Fruit fly (Drosophila melanogaster) S2 (cell line): ENCODE measurements around the gene CG7519.

Source experiments
- CG8478 ChIP-seq: fragments of >200 bp; optimal IDR thresholded peaks from 2 replicates; lab custom pipeline; 2018
- CTCF ChIP-seq, 2 experiments: fragments of >200 bp; optimal IDR thresholded peaks; 2 replicates each; lab custom pipeline; 2018

The CG7519 gene

DNA sequence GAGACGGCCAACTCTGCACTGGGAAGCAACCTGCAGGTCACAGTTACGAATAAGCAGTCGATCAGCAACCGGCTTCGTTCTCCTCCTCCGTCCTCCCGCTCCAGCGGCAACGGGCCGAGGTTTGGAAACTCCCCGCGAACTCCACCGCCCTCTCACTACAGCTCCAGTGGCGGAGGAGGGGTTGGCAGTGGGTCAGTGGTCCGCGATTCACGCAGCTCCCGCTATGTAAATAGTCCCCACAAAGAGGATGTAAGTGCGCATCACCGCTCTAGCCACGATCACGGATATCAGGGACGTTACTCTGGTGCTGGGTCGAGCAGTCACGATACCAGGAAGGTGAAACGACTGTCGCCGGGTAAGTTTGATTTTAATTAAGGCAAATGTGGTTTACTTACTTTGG is 25.5 kb downstream of the CG7519 start:
- TF ChIP-seq CG8478, result no peak
- TF ChIP-seq CTCF (optimal IDR thresholded peaks at IDR 0.05; lab: Kevin White, UChicago), result no peak

dm6 chr3L:21523059-21523836 is 30.4 kb downstream of the CG7519 start, which contains the start of gene CG7611:
TSS of gene CG7611 (plus strand) at chr3L:21523186.
- no peak for TF ChIP-seq CG8478
- TF ChIP-seq CTCF (optimal IDR thresholded peaks at IDR 0.05; lab: Kevin White, UChicago), result peak in 1 of 2 experiments; percentile 1

DNA sequence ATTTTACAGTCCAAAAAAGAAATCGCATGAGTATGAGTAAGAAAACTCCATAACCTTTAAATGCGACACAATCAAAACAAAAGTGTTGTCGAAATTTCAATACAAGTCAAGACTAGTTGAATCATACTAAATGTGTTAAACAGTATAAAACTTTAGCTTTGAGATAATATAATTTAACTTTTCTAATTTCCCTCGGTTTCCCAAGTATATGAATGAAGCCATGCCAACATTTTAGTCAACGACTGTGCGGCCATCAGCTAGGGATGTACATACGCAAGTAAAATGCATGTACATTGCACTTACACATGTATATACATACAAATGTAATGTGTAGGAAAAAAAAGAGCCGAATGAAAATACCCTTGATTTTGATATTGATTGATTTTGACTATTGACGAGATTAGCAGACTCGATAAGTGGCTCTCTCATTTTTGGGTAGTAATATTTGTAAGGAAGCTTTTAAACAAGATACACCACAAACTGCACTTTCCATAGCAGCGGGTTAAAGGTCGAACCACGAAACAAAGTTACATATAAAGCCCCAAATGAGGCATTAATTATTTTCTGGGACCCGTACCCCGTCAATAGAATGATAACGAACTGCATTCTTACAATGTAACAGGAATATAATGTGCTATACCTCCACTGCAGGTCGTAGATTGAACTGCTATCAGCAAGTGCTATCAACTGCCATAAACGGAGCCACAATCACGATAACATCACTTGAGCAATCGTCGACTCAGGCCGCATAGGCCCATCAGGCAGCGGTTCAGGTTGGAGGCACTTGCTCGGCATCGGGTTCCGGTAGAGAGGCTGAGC is 31.4 kb downstream of the CG7519 start:
- TF ChIP-seq CG8478 (no peak), CTCF (optimal IDR thresholded peaks at IDR 0.05; lab: Kevin White, UChicago) (no peak)

DNA sequence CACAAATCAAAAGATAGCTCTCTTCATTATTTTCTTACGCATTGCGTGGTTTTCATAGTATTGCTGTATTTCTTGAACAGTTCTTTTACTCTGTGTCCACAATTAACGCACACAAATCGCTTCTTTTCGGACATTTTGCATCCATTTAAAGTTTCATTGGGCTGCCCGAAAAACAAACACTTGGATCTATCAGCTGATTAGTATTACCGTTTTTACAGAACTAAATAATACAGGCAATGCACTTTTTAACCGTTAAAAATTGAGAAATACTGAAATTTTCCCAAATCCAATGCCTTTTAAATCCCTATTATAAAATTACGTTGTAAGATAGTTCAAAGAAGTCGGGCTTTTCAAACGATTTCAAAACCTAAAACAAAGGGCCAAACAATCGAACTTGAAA is 36.2 kb downstream of the CG7519 start, which contains the start of gene Arv1:
TSS of gene Arv1 (minus strand) at position 226 of the 400 bp plus-strand sequence.
- no peak for TF ChIP-seq CG8478
- no peak for TF ChIP-seq CTCF (optimal IDR thresholded peaks at IDR 0.05; lab: Kevin White, UChicago)

DNA sequence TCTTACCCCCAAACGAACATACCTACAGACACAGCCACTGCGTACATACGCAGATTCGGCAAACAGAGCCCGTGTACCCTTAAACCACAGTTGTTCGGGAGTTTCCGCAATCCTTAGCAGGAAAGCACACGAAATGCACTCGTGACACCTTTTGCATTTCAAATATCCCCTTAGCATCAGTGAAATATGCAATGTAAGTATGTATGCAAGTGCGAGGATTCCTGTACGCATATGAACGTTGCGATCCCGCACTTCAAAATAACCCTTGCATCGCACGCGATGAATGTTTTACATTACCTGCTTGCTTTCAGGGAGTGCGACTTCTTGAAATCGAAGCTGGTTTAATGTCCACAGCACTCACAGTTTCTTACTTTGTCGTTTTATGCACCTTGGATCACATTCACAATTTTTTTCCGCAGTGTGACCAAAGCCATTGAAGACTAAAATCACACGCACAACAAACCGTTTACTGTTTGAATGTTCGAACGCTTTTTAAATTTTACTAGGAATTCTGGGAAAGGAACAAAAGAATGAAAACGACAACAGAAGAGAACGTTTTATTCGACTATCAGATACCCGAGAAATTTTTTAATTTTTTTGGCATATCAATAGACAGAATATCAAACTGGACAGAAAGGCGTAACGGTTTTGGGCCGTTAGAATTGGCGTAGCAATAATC is 40.5 kb downstream of the CG7519 start, which contains the start of gene Mkrn1:
TSS of gene Mkrn1 (minus strand) at position 444 of the 679 bp plus-strand sequence.
- TF ChIP-seq CTCF (optimal IDR thresholded peaks at IDR 0.05; lab: Kevin White, UChicago) (peak in 1 of 2 experiments; percentile 40), CG8478 (no peak)

dm6 chr3L:21534360-21534759 is 41.5 kb downstream of the CG7519 start, which contains the start of gene ppk5:
TSS of gene ppk5 (plus strand) at chr3L:21534660.
- TF ChIP-seq CTCF (optimal IDR thresholded peaks at IDR 0.05; lab: Kevin White, UChicago) (no peak), CG8478 (no peak)

DNA sequence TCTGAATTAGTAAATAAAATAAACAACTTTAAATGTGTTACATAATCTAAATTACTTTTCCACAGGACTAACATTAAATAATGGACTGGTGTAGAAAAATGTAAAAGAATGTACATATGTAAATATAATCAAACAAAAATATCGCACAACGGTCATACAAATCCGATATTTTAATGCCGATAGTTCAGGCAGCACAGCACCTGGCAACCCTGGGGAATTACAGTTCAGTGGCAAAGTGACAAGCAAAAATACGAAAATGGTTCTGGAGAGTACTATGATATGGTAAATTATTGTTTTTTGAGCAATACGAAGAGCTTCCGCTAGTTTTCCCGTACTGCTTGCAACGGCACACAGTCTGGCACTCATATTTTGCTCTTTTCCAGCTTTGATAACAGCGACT is 44.0 kb downstream of the CG7519 start, which contains the start of gene Rpn10:
TSS of gene Rpn10 (plus strand) at position 144 of the 400 bp plus-strand sequence.
- TF ChIP-seq CTCF (optimal IDR thresholded peaks at IDR 0.05; lab: Kevin White, UChicago) (peak; percentile 39 to 50), CG8478 (no peak)

DNA sequence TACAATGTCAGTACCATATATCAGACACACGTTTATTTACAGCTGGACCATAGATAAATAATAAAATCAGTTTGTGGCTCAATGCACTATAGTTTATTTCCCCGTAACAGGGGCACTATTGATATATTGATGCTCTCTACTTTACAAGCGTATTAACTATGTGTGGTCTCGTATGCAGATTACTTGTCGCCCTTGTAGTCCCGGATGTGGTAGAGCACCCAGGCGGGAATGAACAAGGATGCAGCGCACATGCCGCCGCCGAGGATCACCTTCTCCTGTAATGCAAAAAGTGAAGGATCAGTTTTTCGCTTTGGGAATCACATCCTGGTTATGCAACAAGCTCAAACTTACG is 46.0 kb downstream of the CG7519 start:
- TF ChIP-seq CTCF (optimal IDR thresholded peaks at IDR 0.05; lab: Kevin White, UChicago) (no peak), CG8478 (no peak)

dm6 chr3L:21539245-21540196 is 46.6 kb downstream of the CG7519 start, which contains the start of the genes COX8 and VhaM9.7-b:
TSS of gene COX8 (minus strand) at chr3L:21539447.
TSS of gene VhaM9.7-b (plus strand) at chr3L:21539862.
- TF ChIP-seq CG8478 (no peak), CTCF (optimal IDR thresholded peaks at IDR 0.05; lab: Kevin White, UChicago) (peak; percentile 13 to 14)

dm6 chr3L:21542059-21542458 is 49.2 kb downstream of the CG7519 start, which contains the start of gene CG33290:
TSS of gene CG33290 (plus strand) at chr3L:21542359.
- TF ChIP-seq CTCF (optimal IDR thresholded peaks at IDR 0.05; lab: Kevin White, UChicago) (no peak), CG8478 (no peak)
